Fruit fly (Drosophila melanogaster) whole organism, embryonic: ENCODE data around the gene morgue.

Experiments
- ATbp ChIP-seq: fragments of 200-800 bp; sonication (Bioruptor generic); optimal IDR thresholded peaks from 2 replicates; lab custom pipeline; 2017; ENCODE audit warnings: missing biosample characterization, mild to moderate bottlenecking, missing genetic modification characterization, missing genetic modification reagents
- BtbVII ChIP-seq: fragments of 200-800 bp; sonication (Bioruptor generic); optimal IDR thresholded peaks from 3 replicates; lab custom pipeline; 2017; ENCODE audit warnings: missing biosample characterization, mild to moderate bottlenecking, missing genetic modification characterization
- Bteb2 ChIP-seq: fragments of 200-800 bp; sonication (Bioruptor generic); optimal IDR thresholded peaks from 2 replicates; lab custom pipeline; 2016; ENCODE audit warnings: missing biosample characterization, missing genetic modification characterization
- CG1024 ChIP-seq: fragments of 200-800 bp; sonication (Bioruptor generic); IDR thresholded peaks from 2 replicates; pipeline ENCODE4 v1.3.6; 2022; ENCODE audit warnings: missing biosample characterization, missing genetic modification characterization
- CG10267 ChIP-seq: fragments of 200-800 bp; sonication (Bioruptor generic); optimal IDR thresholded peaks from 2 replicates; lab custom pipeline; 2018; ENCODE audit warnings: missing biosample characterization, mild to moderate bottlenecking, missing genetic modification characterization, moderate library complexity
- CG11093 ChIP-seq: fragments of 200-800 bp; sonication (Bioruptor generic); IDR thresholded peaks from 3 replicates; pipeline ENCODE4 v1.3.6; 2022; ENCODE audit warnings: missing biosample characterization, missing genetic modification characterization
- CG11247 ChIP-seq: fragments of 200-800 bp; sonication (Bioruptor generic); IDR thresholded peaks from 2 replicates; pipeline ENCODE4 v1.3.6; 2022; ENCODE audit warnings: missing biosample characterization, missing genetic modification characterization
- CG11504 ChIP-seq: fragments of 200-800 bp; sonication (Bioruptor generic); optimal IDR thresholded peaks from 3 replicates; lab custom pipeline; 2019; ENCODE audit warnings: missing biosample characterization, mild to moderate bottlenecking, missing genetic modification characterization, moderate library complexity
- CG11560 ChIP-seq: fragments of 200-800 bp; sonication (Bioruptor generic); IDR thresholded peaks from 3 replicates; pipeline ENCODE4 v1.3.6; 2022; ENCODE audit warnings: missing biosample characterization, missing genetic modification characterization
- CG12391 ChIP-seq: fragments of 200-800 bp; sonication (Bioruptor generic); optimal IDR thresholded peaks from 3 replicates; lab custom pipeline; 2018; ENCODE audit warnings: missing biosample characterization, mild to moderate bottlenecking, missing genetic modification characterization, moderate library complexity
- CG13775 ChIP-seq: fragments of 200-800 bp; sonication (Bioruptor generic); optimal IDR thresholded peaks from 3 replicates; lab custom pipeline; 2017; ENCODE audit warnings: missing biosample characterization, mild to moderate bottlenecking, missing genetic modification characterization
- CG15696 ChIP-seq: fragments of 200-800 bp; sonication (Bioruptor generic); optimal IDR thresholded peaks from 2 replicates; lab custom pipeline; 2019; ENCODE audit warnings: missing biosample characterization, mild to moderate bottlenecking, missing genetic modification characterization, moderate library complexity
- CG2678 ChIP-seq: fragments of 200-800 bp; sonication (Bioruptor generic); optimal IDR thresholded peaks from 3 replicates; lab custom pipeline; 2019; ENCODE audit warnings: missing biosample characterization, mild to moderate bottlenecking, missing genetic modification characterization, moderate library complexity
- CG2889 ChIP-seq: fragments of 200-800 bp; sonication (Bioruptor generic); IDR thresholded peaks from 3 replicates; pipeline ENCODE4 v1.3.6; 2022; ENCODE audit warnings: missing biosample characterization, missing genetic modification characterization
- CG32532 ChIP-seq: fragments of 200-800 bp; sonication (Bioruptor generic); IDR thresholded peaks from 2 replicates; pipeline ENCODE4 v1.3.6; 2022; ENCODE audit warnings: missing biosample characterization, missing genetic modification characterization
- CG4404 ChIP-seq: fragments of 200-800 bp; sonication (Bioruptor generic); IDR thresholded peaks from 2 replicates; pipeline ENCODE4 v1.3.6; 2022; ENCODE audit warnings: missing biosample characterization, missing genetic modification characterization
- CG4424 ChIP-seq: fragments of 200-800 bp; sonication (Bioruptor generic); optimal IDR thresholded peaks from 3 replicates; lab custom pipeline; 2016; ENCODE audit warnings: missing biosample characterization, missing genetic modification characterization
- CG6683 ChIP-seq: fragments of 200-800 bp; sonication (Bioruptor generic); optimal IDR thresholded peaks from 2 replicates; lab custom pipeline; 2017; ENCODE audit warnings: missing biosample characterization, mild to moderate bottlenecking, missing genetic modification characterization, missing genetic modification reagents
- CG7745 ChIP-seq: fragments of 200-800 bp; sonication (Bioruptor generic); optimal IDR thresholded peaks from 2 replicates; lab custom pipeline; 2018; ENCODE audit warnings: missing biosample characterization, mild to moderate bottlenecking, missing genetic modification characterization, moderate library complexity
- CG9215 ChIP-seq: fragments of 200-800 bp; sonication (Bioruptor generic); IDR thresholded peaks from 2 replicates; pipeline ENCODE4 v1.3.6; 2022; ENCODE audit warnings: missing biosample characterization, missing genetic modification characterization
- CHES-1-like ChIP-seq: fragments of 200-800 bp; sonication (Bioruptor generic); optimal IDR thresholded peaks from 2 replicates; lab custom pipeline; 2016; ENCODE audit warnings: missing biosample characterization, missing genetic modification characterization
- CoRest ChIP-seq: fragments of 200-800 bp; sonication (Bioruptor generic); optimal IDR thresholded peaks from 3 replicates; lab custom pipeline; 2018; ENCODE audit warnings: missing biosample characterization, mild to moderate bottlenecking, missing genetic modification characterization, moderate library complexity
- Dek ChIP-seq: fragments of 200-800 bp; sonication (Bioruptor generic); optimal IDR thresholded peaks from 3 replicates; lab custom pipeline; 2019; ENCODE audit warnings: missing biosample characterization, mild to moderate bottlenecking, missing genetic modification characterization, moderate library complexity
- ERR ChIP-seq: fragments of 200-800 bp; sonication (Bioruptor generic); optimal IDR thresholded peaks from 2 replicates; lab custom pipeline; 2016; ENCODE audit warnings: missing biosample characterization, missing genetic modification characterization
- H15 ChIP-seq: fragments of 200-800 bp; sonication (Bioruptor generic); IDR thresholded peaks from 3 replicates; pipeline ENCODE4 v1.3.6; 2022; ENCODE audit warnings: missing biosample characterization, missing genetic modification characterization
- HHEX ChIP-seq: fragments of 200-800 bp; sonication (Bioruptor generic); optimal IDR thresholded peaks from 3 replicates; lab custom pipeline; 2017; ENCODE audit warnings: missing biosample characterization, mild to moderate bottlenecking, missing genetic modification characterization, missing genetic modification reagents
- MBD-R2 ChIP-seq: fragments of 200-800 bp; sonication (Bioruptor generic); IDR thresholded peaks from 2 replicates; pipeline ENCODE4 v1.3.6; 2022; ENCODE audit warnings: missing biosample characterization, missing genetic modification characterization
- Mad ChIP-seq: fragments of 200-800 bp; sonication (Bioruptor generic); optimal IDR thresholded peaks from 2 replicates; lab custom pipeline; 2016; ENCODE audit warnings: missing biosample characterization, missing genetic modification characterization
- Med ChIP-seq: fragments of 200-800 bp; sonication (Bioruptor generic); peaks from one replicate; lab custom pipeline; 2016; ENCODE audit warnings: missing biosample characterization, missing genetic modification characterization, mild to moderate bottlenecking, inconsistent platforms, moderate library complexity
- Oaz ChIP-seq: fragments of 200-800 bp; sonication (Bioruptor generic); IDR thresholded peaks from 2 replicates; pipeline ENCODE4 v1.3.6; 2022; ENCODE audit warnings: missing biosample characterization, missing genetic modification characterization
- Oli ChIP-seq: fragments of 200-800 bp; sonication (Bioruptor generic); optimal IDR thresholded peaks from 2 replicates; lab custom pipeline; 2018; ENCODE audit warnings: missing biosample characterization, mild to moderate bottlenecking, missing genetic modification characterization, moderate library complexity
- Usf ChIP-seq: fragments of 200-800 bp; sonication (Bioruptor generic); optimal IDR thresholded peaks from 2 replicates; lab custom pipeline; 2017; ENCODE audit warnings: missing genotype, missing biosample characterization, missing genetic modification characterization
- bab2 ChIP-seq: fragments of 200-800 bp; sonication (Bioruptor generic); optimal IDR thresholded peaks from 2 replicates; lab custom pipeline; 2016; ENCODE audit warnings: missing biosample characterization, missing genetic modification characterization
- chif ChIP-seq, 2 experiments: fragments of 200-800 bp; sonication (Bioruptor generic); optimal IDR thresholded peaks; 3 replicates each; lab custom pipeline; 2016; ENCODE audit warnings: missing biosample characterization in 2 of 2, missing genetic modification characterization in 2 of 2
- chinmo ChIP-seq: fragments of 200-800 bp; sonication (Bioruptor generic); IDR thresholded peaks from 4 replicates; pipeline ENCODE4 v1.3.6; 2022; ENCODE audit warnings: missing biosample characterization, missing genetic modification characterization; ENCODE audit not compliant: partially characterized antibody
- cwo ChIP-seq: fragments of 200-800 bp; sonication (Bioruptor generic); optimal IDR thresholded peaks from 3 replicates; lab custom pipeline; 2017; ENCODE audit warnings: missing biosample characterization, missing genetic modification characterization, mild to moderate bottlenecking, moderate library complexity, missing genetic modification reagents
- dmrt99B ChIP-seq: fragments of 200-800 bp; sonication (Bioruptor generic); optimal IDR thresholded peaks from 2 replicates; lab custom pipeline; 2018; ENCODE audit warnings: missing biosample characterization, mild to moderate bottlenecking, missing genetic modification characterization, moderate library complexity
- ems ChIP-seq: fragments of 200-800 bp; sonication (Bioruptor generic); optimal IDR thresholded peaks from 3 replicates; lab custom pipeline; 2016; ENCODE audit warnings: missing biosample characterization, missing genetic modification characterization
- fd96Cb ChIP-seq: fragments of 200-800 bp; sonication (Bioruptor generic); optimal IDR thresholded peaks from 2 replicates; lab custom pipeline; 2018; ENCODE audit warnings: missing biosample characterization, mild to moderate bottlenecking, missing genetic modification characterization, moderate library complexity
- grau ChIP-seq: fragments of 200-800 bp; optimal IDR thresholded peaks from 3 replicates; lab custom pipeline; 2019; ENCODE audit warnings: missing biosample characterization, mild to moderate bottlenecking, missing genetic modification characterization, moderate library complexity
- hkb ChIP-seq, 2 experiments: fragments of 200-800 bp in 1 of 2; fragments of >200 bp in 1 of 2; sonication (Bioruptor generic) in 1 of 2; IDR thresholded peaks in 1 of 2; optimal IDR thresholded peaks in 1 of 2; 2 replicates each; pipeline versions ENCODE4 v1.3.6 to Lab custom; 2017 to 2022; ENCODE audit warnings: missing biosample characterization in 1 of 2, missing genetic modification characterization in 1 of 2
- klu ChIP-seq: fragments of 200-800 bp; sonication (Bioruptor generic); IDR thresholded peaks from 2 replicates; pipeline ENCODE4 v1.3.6; 2022; ENCODE audit warnings: missing biosample characterization, missing genetic modification characterization
- mld ChIP-seq: fragments of 200-800 bp; sonication (Bioruptor generic); IDR thresholded peaks from 3 replicates; pipeline ENCODE4 v1.3.6; 2022; ENCODE audit warnings: missing biosample characterization, missing genetic modification characterization; ENCODE audit not compliant: partially characterized antibody
- slp2 ChIP-seq: fragments of 200-800 bp; sonication (Bioruptor generic); optimal IDR thresholded peaks from 2 replicates; lab custom pipeline; 2016; ENCODE audit warnings: missing biosample characterization, missing genetic modification characterization
- sr ChIP-seq: fragments of 200-800 bp; sonication (Bioruptor generic); IDR thresholded peaks from 3 replicates; pipeline ENCODE4 v1.3.6; 2022; ENCODE audit warnings: missing biosample characterization, missing genetic modification characterization
- ssp ChIP-seq: fragments of 200-800 bp; sonication (Bioruptor generic); IDR thresholded peaks from 2 replicates; pipeline ENCODE4 v1.3.6; 2022; ENCODE audit warnings: missing biosample characterization, missing genetic modification characterization
- tgo ChIP-seq: fragments of 200-800 bp; sonication (Bioruptor generic); IDR thresholded peaks from 3 replicates; pipeline ENCODE4 v1.3.6; 2022; ENCODE audit warnings: missing biosample characterization, missing genetic modification characterization

Gene morgue

dm6 chr2L:4440881-4441737 lies 3.4 kb downstream of the morgue start, which contains the start of gene CG15431 (continued):
- TF ChIP-seq CG13775 (GFP tag; lab: Kevin White, UChicago) (peak; percentile 36), Med (GFP tag; lab: Kevin White, UChicago) (peak; percentile 94), ATbp (GFP tag; lab: Kevin White, UChicago) (peak; percentile 67), Mad (GFP tag; lab: Kevin White, UChicago) (peak; percentile 41), tgo (peak; percentile 50; the same call in 2 of the 3 replicates), grau (tag; lab: Kevin White, UChicago) (peak; percentile 61), CG4404 (GFP tag; lab: Robert Waterston, UW) (peak; percentile 25; the same call in 1 of the 2 replicates), CG11560 (tag; lab: Robert Waterston, UW) (0 out of 3 replicates have a peak, but pooled peaks have one; percentile 51), CG12391 (tag; lab: Kevin White, UChicago) (peak; percentile 61), BtbVII (peak; percentile 43), dmrt99B (tag; lab: Kevin White, UChicago) (peak; percentile 73), Bteb2 (GFP tag; lab: Kevin White, UChicago) (peak; percentile 29), CG15696 (no peak), slp2 (GFP tag; lab: Kevin White, UChicago) (peak; percentile 13), MBD-R2 (GFP tag; lab: Robert Waterston, UW) (peak; percentile 35; the same call in 1 of the 2 replicates), ssp (GFP tag; lab: Robert Waterston, UW) (0 out of 2 replicates have a peak, but pooled peaks have one; percentile 20), CG11504 (tag; lab: Kevin White, UChicago) (no peak), CG2889 (GFP tag; lab: Robert Waterston, UW) (peak; percentile 16; the same call in 1 of the 3 replicates), hkb (optimal IDR thresholded peaks at IDR 0.05; lab: Kevin White, UChicago) (no peak), hkb (GFP tag; IDR thresholded peaks at IDR 0.05; lab: Robert Waterston, UW) (peak; percentile 67), Oli (peak; percentile 53), Dek (tag; lab: Kevin White, UChicago) (peak; percentile 68), CHES-1-like (no peak), bab2 (GFP tag; lab: Kevin White, UChicago) (peak; percentile 33), CG1024 (GFP tag; lab: Robert Waterston, UW) (0 out of 2 replicates have a peak, but pooled peaks have one; percentile 40), CoRest (tag; lab: Kevin White, UChicago) (peak; percentile 47), CG6683 (GFP tag; lab: Kevin White, UChicago) (peak; percentile 37), CG32532 (GFP tag; lab: Robert Waterston, UW) (peak; percentile 76), Usf (GFP tag; lab: Kevin White, UChicago) (no peak), CG4424 (GFP tag; lab: Kevin White, UChicago) (peak; percentile 17), HHEX (peak; percentile 66), cwo (peak; percentile 49), CG2678 (tag; lab: Kevin White, UChicago) (peak; percentile 69), CG9215 (peak; percentile 56), fd96Cb (tag; lab: Kevin White, UChicago) (peak; percentile 25), chif (GFP tag; optimal IDR thresholded peaks at IDR 0.05; lab: Kevin White, UChicago) (peak in 1 of 2 experiments; percentile 3), CG7745 (tag; lab: Kevin White, UChicago) (no peak), H15 (peak; percentile 65; the same call in 2 of the 3 replicates), mld (GFP tag; lab: Robert Waterston, UW) (no peak), CG11093 (GFP tag; lab: Robert Waterston, UW) (0 out of 3 replicates have a peak, but pooled peaks have one; percentile 21), ERR (GFP tag; lab: Kevin White, UChicago) (no peak), ems (GFP tag; lab: Kevin White, UChicago) (peak; percentile 20), klu (peak; percentile 57), chinmo (GFP tag; lab: Robert Waterston, UW) (0 out of 4 replicates have a peak, but pooled peaks have one; percentile 34), Oaz (GFP tag; lab: Robert Waterston, UW) (peak; percentile 35; the same call in 1 of the 2 replicates), CG11247 (GFP tag; lab: Robert Waterston, UW) (peak; percentile 58), CG10267 (tag; lab: Kevin White, UChicago) (peak; percentile 37), sr (peak; percentile 94)
